Worm (Caenorhabditis elegans): ENCODE results near the gene R02F2.8.

DNA sequence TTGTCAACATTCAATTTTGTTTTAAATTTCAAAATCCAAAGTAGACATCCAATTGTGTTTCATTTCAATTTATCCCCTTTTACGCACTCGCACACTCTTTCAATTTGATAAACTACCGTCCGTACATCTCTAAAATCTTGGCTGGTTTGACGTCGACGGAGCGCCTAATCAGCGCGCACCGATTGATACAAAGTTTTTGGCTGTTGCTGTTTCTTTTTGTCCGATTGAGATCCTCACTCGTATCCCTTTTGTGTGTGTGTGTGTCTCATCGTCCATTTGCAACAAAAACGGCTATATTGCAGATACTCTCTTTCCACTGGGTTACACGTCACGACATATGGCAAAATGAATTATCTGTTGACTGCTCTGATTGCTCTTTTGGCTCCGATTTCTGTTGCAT lies 20.9 kb downstream of the R02F2.8 start, which contains the start of gene lon-1:
- TF ChIP-seq snpc-3.4 (tag; optimal IDR thresholded peaks at IDR 0.05) (no peak), sdz-38 (tag; optimal IDR thresholded peaks at IDR 0.05) (no peak), ets-4 (GFP tag; optimal IDR thresholded peaks at IDR 0.05) (no peak)
